Worm (Caenorhabditis elegans) whole organism, early embryonic: ENCODE measurements around the gene ttbk-8.2.

Experiments
- B0310.2 ChIP-seq: sonication (generic microtip); optimal IDR thresholded peaks from 2 replicates; lab custom pipeline; 2016; ENCODE audit warnings: mild to moderate bottlenecking, missing genetic modification characterization, missing compliant biosample characterization
- aly-1 ChIP-seq: sonication (generic microtip); optimal IDR thresholded peaks from 2 replicates; lab custom pipeline; 2016; ENCODE audit warnings: missing genetic modification characterization, missing compliant biosample characterization
- ceh-36 ChIP-seq: sonication (generic microtip); optimal IDR thresholded peaks from 2 replicates; lab custom pipeline; 2016; ENCODE audit warnings: missing genetic modification characterization, inconsistent platforms, missing compliant biosample characterization

- TF ChIP-seq B0310.2 (tag; lab: Kevin White, UChicago): no peak
- TF ChIP-seq ceh-36 (tag; lab: Kevin White, UChicago): no peak
- no peak for TF ChIP-seq aly-1 (tag; lab: Kevin White, UChicago)
Observed at ce11 chrIV:5603321-5603720, 28.4 kb upstream of the ttbk-8.2 start.
